Worm (Caenorhabditis elegans): ENCODE measurements around the gene F32E10.5.
A peak's percentile ranks its signal among the peaks of the same experiment; 100 is the strongest.

Gene F32E10.5

DNA sequence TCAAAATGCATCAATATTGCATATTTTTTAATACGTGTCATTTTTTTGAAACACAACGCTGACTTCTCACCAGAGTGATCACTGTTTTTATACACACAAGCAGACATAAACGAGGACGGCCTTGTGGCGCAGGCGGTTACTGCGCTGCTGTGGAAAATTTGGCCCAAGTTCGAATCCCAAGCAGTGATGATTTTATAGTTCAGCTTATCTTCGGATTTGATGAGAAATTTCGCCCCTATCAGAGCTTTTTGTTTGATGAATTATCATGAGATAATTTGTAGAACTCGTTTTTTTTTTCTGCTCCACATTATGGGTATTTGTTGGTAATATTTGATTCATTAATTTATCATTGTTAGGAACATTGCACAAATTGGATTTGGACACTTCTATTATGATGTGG is 4.2 kb downstream of the F32E10.5 start (continued):
- TF ChIP-seq snpc-1.3 (tag; optimal IDR thresholded peaks at IDR 0.05; ENCODE audit: insufficient read depth) (peak; percentile 96), egl-18 (GFP tag; IDR thresholded peaks at IDR 0.05) (0 out of 2 replicates have a peak, but pooled peaks have one; percentile 59), ccch-3 (GFP tag; optimal IDR thresholded peaks at IDR 0.05) (peak; percentile 75), F57A8.1 (GFP tag; optimal IDR thresholded peaks at IDR 0.05) (peak; percentile 97), F52B5.7 (tag; optimal IDR thresholded peaks at IDR 0.05) (peak; percentile 96), lsy-27 (tag; optimal IDR thresholded peaks at IDR 0.05; ENCODE audit: borderline replicate concordance, insufficient read depth) (peak; percentile 90), ceh-100 (GFP tag; IDR thresholded peaks at IDR 0.05) (peak; percentile 79), sptf-2 (GFP tag; optimal IDR thresholded peaks at IDR 0.05) (peak; percentile 94), F57C9.4 (tag; optimal IDR thresholded peaks at IDR 0.05) (no peak), ztf-6 (GFP tag; IDR thresholded peaks at IDR 0.05) (peak; percentile 82; the same call in 1 of the 2 replicates), dpff-1 (tag; optimal IDR thresholded peaks at IDR 0.05) (peak; percentile 38), bed-2 (GFP tag; IDR thresholded peaks at IDR 0.05) (peak; percentile 49; the same call in 1 of the 2 replicates), gei-17 (GFP tag; optimal IDR thresholded peaks at IDR 0.05) (peak; percentile 48), lin-54 (GFP tag; optimal IDR thresholded peaks at IDR 0.05) (peak; percentile 85), egrh-3 (GFP tag; IDR thresholded peaks at IDR 0.05) (peak; percentile 50; the same call in 1 of the 2 replicates), attf-3 (GFP tag; conservative IDR thresholded peaks at IDR 0.05) (peak; percentile 73), zfh-2 (GFP tag; conservative IDR thresholded peaks at IDR 0.05) (peak; percentile 57; the same call in 1 of the 2 replicates), let-526 (GFP tag; IDR thresholded peaks at IDR 0.05) (peak; percentile 73; the same call in 1 of the 2 replicates), Y79H2A.3 (GFP tag; conservative IDR thresholded peaks at IDR 0.05) (peak; percentile 75; the same call in 1 of the 2 replicates), zim-3 (tag; optimal IDR thresholded peaks at IDR 0.05) (peak; percentile 97), ceh-79 (tag; optimal IDR thresholded peaks at IDR 0.05) (peak; percentile 91), ceh-58 (GFP tag; IDR thresholded peaks at IDR 0.05) (peak; percentile 97), madf-3 (GFP tag; IDR thresholded peaks at IDR 0.05) (peak; percentile 93), dpl-1 (GFP tag; optimal IDR thresholded peaks at IDR 0.05) (no peak), lag-1 (GFP tag; IDR thresholded peaks at IDR 0.05) (0 out of 2 replicates have a peak, but pooled peaks have one; percentile 12), chd-7 (tag; optimal IDR thresholded peaks at IDR 0.05) (peak; percentile 92), fkh-3 (tag; optimal IDR thresholded peaks at IDR 0.05) (peak; percentile 88), madf-10 (tag; optimal IDR thresholded peaks at IDR 0.05) (peak; percentile 84), bed-1 (GFP tag; IDR thresholded peaks at IDR 0.05) (0 out of 2 replicates have a peak, but pooled peaks have one; percentile 22), B0035.1 (tag; optimal IDR thresholded peaks at IDR 0.05) (peak; percentile 86), K11D2.4 (GFP tag; IDR thresholded peaks at IDR 0.05) (0 out of 2 replicates have a peak, but pooled peaks have one; percentile 26), madf-8 (GFP tag; conservative IDR thresholded peaks at IDR 0.05) (peak; percentile 26; the same call in 1 of the 2 replicates), cebp-2 (GFP tag; IDR thresholded peaks at IDR 0.05) (peak; percentile 85; the same call in 1 of the 2 replicates), ztf-22 (GFP tag; optimal IDR thresholded peaks at IDR 0.05) (peak; percentile 40), lsl-1 (GFP tag; optimal IDR thresholded peaks at IDR 0.05) (peak; percentile 69), tbx-9 (tag; optimal IDR thresholded peaks at IDR 0.05; ENCODE audit: borderline replicate concordance) (no peak), lin-40 (tag; optimal IDR thresholded peaks at IDR 0.05) (peak; percentile 84), mel-28 (tag; optimal IDR thresholded peaks at IDR 0.05; ENCODE audit: borderline replicate concordance) (peak; percentile 39), cebp-1 (GFP tag; IDR thresholded peaks at IDR 0.05) (no peak; the same call in 1 of the 2 replicates), cebp-1 (tag; optimal IDR thresholded peaks at IDR 0.05) (no peak), ceh-27 (GFP tag; optimal IDR thresholded peaks at IDR 0.05) (peak; percentile 89), sdz-38 (tag; optimal IDR thresholded peaks at IDR 0.05) (no peak), F37B4.10 (GFP tag; IDR thresholded peaks at IDR 0.05) (0 out of 2 replicates have a peak, but pooled peaks have one; percentile 82), ceh-40 (GFP tag; IDR thresholded peaks at IDR 0.05) (peak; percentile 87; the same call in 1 of the 2 replicates), nhr-27 (tag; optimal IDR thresholded peaks at IDR 0.05) (peak; percentile 92), repo-1 (tag; optimal IDR thresholded peaks at IDR 0.05) (peak; percentile 86), B0261.1 (tag; optimal IDR thresholded peaks at IDR 0.05) (peak; percentile 95)

Measured in whole organism, young adult.